Worm (Caenorhabditis elegans): ENCODE results near the gene F54C9.9.

The F54C9.9 gene

DNA sequence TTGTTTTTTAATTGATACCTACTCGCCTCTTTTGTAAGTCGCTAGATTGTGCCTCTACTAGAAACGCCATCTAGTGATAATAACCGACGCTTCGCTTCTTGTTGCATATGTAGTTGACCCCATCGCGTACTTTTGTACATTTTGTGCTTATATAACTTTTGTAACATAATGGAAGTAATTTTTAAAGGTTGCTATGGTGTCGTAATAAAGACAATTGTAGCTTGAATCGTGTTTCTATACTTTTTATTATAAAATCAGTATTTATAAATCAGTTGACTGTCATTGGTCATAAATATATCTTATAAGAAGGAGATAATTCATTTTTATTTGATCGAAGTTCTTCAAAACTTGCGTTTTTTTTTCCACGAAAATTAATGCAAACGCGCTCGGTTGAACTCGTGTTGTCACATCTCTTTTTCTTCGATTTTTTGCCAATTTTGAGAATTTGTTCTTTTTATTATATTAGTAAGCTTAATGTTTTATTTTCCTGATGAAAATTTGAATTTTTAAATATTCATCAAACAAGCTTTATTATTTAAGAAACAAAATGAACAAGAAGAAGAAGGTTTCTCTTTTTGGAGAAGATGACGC is at the start of gene F54C9.9 (continued):
- TF ChIP-seq ztf-22 (GFP tag; optimal IDR thresholded peaks at IDR 0.05), result no peak
- no peak for TF ChIP-seq ztf-18 (tag; optimal IDR thresholded peaks at IDR 0.05)
- TF ChIP-seq rpc-1 (optimal IDR thresholded peaks at IDR 0.05), result no peak
- TF ChIP-seq rpc-1 (tag; optimal IDR thresholded peaks at IDR 0.05), result peak; percentile 0
- TF ChIP-seq C17E4.6 (GFP tag; IDR thresholded peaks at IDR 0.05), result peak; percentile 48; the same call in 1 of the 2 replicates
- TF ChIP-seq F23B12.7 (tag; optimal IDR thresholded peaks at IDR 0.05; ENCODE audit: insufficient read depth), result peak; percentile 6
- no peak for TF ChIP-seq let-607 (tag; optimal IDR thresholded peaks at IDR 0.05)
- peak; percentile 49 for TF ChIP-seq unc-130 (GFP tag; optimal IDR thresholded peaks at IDR 0.05)
- peak; percentile 52 for TF ChIP-seq mcd-1 (GFP tag; IDR thresholded peaks at IDR 0.05)
- TF ChIP-seq F55B11.4 (tag; optimal IDR thresholded peaks at IDR 0.05; ENCODE audit: borderline replicate concordance, insufficient read depth), result no peak
- peak; percentile 19 for TF ChIP-seq efl-1 (GFP tag; optimal IDR thresholded peaks at IDR 0.05)
- TF ChIP-seq egrh-3 (GFP tag; IDR thresholded peaks at IDR 0.05), result no peak
- TF ChIP-seq F10E7.11 (tag; optimal IDR thresholded peaks at IDR 0.05), result no peak
- no peak for TF ChIP-seq egl-44 (GFP tag; IDR thresholded peaks at IDR 0.05)
- peak; percentile 50 for TF ChIP-seq lsl-1 (GFP tag; optimal IDR thresholded peaks at IDR 0.05)
- TF ChIP-seq ceh-91 (GFP tag; IDR thresholded peaks at IDR 0.05), result no peak
- no peak for TF ChIP-seq dox-1 (GFP tag; IDR thresholded peaks at IDR 0.05)
- TF ChIP-seq B0261.1 (tag; optimal IDR thresholded peaks at IDR 0.05), result no peak
- no peak for TF ChIP-seq T26A5.8 (tag; optimal IDR thresholded peaks at IDR 0.05)
- TF ChIP-seq sea-2 (GFP tag; IDR thresholded peaks at IDR 0.05), result no peak
- TF ChIP-seq F33H1.4 (GFP tag; IDR thresholded peaks at IDR 0.05), result peak; percentile 28; the same call in 1 of the 2 replicates

DNA sequence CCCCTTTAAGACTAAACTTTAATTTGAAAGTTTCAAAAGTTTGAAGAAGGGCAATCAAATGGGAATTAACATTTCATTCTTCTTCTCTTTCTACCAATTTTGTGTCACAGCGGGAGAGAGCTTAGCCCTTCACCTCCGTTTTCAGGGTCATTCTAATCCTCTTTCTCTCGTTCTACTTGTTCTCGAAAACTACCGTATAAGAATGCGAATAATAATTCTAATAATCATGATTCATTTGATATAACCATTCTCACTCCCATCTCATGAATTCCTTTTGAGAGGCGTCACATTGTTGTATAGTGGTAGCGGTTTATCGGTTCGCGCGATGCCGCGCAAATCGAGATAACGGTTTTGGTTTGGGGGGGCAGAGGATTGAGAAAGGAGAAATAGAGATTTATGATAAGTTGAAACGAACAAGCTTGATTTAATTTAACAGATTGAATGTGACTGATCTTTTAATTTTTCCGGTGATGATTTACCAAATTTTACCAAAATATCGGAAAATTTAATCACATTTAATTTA is 48.6 kb upstream of the F54C9.9 start:
- TF ChIP-seq attf-3 (GFP tag; conservative IDR thresholded peaks at IDR 0.05) (no peak), lsy-27 (tag; optimal IDR thresholded peaks at IDR 0.05; ENCODE audit: borderline replicate concordance, insufficient read depth) (no peak), nhr-80 (tag; optimal IDR thresholded peaks at IDR 0.05) (no peak), B0035.1 (tag; optimal IDR thresholded peaks at IDR 0.05) (no peak), zfh-2 (GFP tag; conservative IDR thresholded peaks at IDR 0.05) (no peak), B0261.1 (tag; optimal IDR thresholded peaks at IDR 0.05) (no peak), F57A8.1 (GFP tag; optimal IDR thresholded peaks at IDR 0.05) (no peak), Y53G8AR.9 (GFP tag; conservative IDR thresholded peaks at IDR 0.05) (no peak), efl-1 (GFP tag; optimal IDR thresholded peaks at IDR 0.05) (no peak), madf-8 (GFP tag; conservative IDR thresholded peaks at IDR 0.05) (no peak), nhr-120 (GFP tag; IDR thresholded peaks at IDR 0.05) (no peak), dpff-1 (tag; optimal IDR thresholded peaks at IDR 0.05) (no peak), gei-17 (GFP tag; optimal IDR thresholded peaks at IDR 0.05) (no peak), ceh-58 (GFP tag; IDR thresholded peaks at IDR 0.05) (no peak)

DNA sequence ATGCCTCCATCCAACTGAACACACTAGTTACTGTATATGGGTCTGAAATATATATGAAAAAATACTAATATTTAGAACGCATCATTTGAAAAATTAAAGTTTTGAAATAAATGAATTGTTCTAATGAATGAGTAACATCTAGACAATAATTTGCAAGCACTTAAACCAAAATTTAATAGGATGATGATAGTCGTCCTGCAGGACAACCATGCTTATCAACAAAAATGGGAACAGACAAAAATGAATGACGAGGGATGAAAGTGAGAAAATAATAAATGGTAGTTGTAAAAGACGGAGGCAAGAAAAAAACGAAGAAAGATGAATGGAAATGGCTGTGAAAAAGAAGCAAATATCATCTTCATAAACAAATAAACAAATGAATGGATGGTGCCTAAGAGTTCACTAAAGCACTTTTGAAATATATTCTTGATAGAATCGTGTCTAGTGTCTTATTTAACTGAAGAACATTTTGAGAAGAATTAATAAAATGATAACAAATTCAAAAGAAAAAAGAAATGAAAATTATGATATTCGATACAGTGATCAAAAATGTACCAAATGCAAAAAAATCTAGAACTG is 46.6 kb upstream of the F54C9.9 start, which contains the start of gene gldi-7:
Gene gldi-7, minus strand, starts transcription at position 42 of the 579 bp plus-strand sequence.
- TF ChIP-seq nhr-80 (tag; optimal IDR thresholded peaks at IDR 0.05), result peak; percentile 33
- no peak for TF ChIP-seq sea-2 (GFP tag; IDR thresholded peaks at IDR 0.05)

DNA sequence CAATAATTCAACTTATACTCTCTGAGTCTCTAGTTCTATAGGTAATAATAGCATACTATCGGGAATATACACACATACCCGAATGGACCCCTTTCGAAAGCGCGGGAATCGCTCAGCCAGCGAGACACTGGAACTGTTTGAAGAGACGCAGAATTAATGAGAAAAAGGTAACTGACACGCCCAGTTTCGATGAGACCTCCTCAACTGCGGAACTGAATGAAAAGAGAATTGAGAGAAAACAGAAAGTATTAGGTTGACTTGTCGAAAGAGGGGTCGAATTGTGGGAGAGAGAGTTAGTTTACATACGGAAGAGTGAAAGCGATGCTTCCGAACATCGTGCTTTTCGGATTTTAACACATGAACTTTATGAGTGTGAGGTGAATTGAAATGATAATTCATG is 45.8 kb upstream of the F54C9.9 start:
- TF ChIP-seq zfh-2 (GFP tag; conservative IDR thresholded peaks at IDR 0.05), result no peak
- TF ChIP-seq hmg-1.2 (GFP tag; IDR thresholded peaks at IDR 0.05), result peak; percentile 36; the same call in 1 of the 2 replicates
- TF ChIP-seq madf-6 (GFP tag; IDR thresholded peaks at IDR 0.05), result no peak
